Worm (Caenorhabditis elegans) whole organism, L1 larva: ENCODE measurements around the gene C04E12.2.
A peak's percentile ranks its signal among the peaks of the same experiment; 100 is the strongest.

Experiments
- C04F5.9 ChIP-seq: sonication (generic microtip); optimal IDR thresholded peaks from 2 replicates; lab custom pipeline; 2016; ENCODE audit warnings: missing genetic modification characterization, missing compliant biosample characterization
- C16A3.4 ChIP-seq: fragments of 150-350 bp; optimal IDR thresholded peaks from 2 replicates; lab custom pipeline; 2014; ENCODE audit warnings: missing biosample characterization, missing genetic modification characterization
- F16B12.6 ChIP-seq: fragments of 150-350 bp; optimal IDR thresholded peaks from 2 replicates; lab custom pipeline; 2014; ENCODE audit warnings: missing biosample characterization, missing genetic modification characterization
- Y116A8C.19 ChIP-seq: sonication (generic microtip); optimal IDR thresholded peaks from 2 replicates; lab custom pipeline; 2016; ENCODE audit warnings: missing compliant biosample characterization, missing genetic modification characterization, borderline replicate concordance
- aha-1 ChIP-seq: fragments of 150-350 bp; optimal IDR thresholded peaks from 2 replicates; lab custom pipeline; 2014; ENCODE audit warnings: missing biosample characterization, missing genetic modification characterization
- alr-1 ChIP-seq: fragments of 200-800 bp; sonication (Bioruptor generic); optimal IDR thresholded peaks from 2 replicates; lab custom pipeline; 2018; ENCODE audit warnings: borderline replicate concordance, mild to moderate bottlenecking, missing genetic modification characterization, missing compliant biosample characterization
- blmp-1 ChIP-seq: fragments of 150-350 bp; optimal IDR thresholded peaks from 2 replicates; lab custom pipeline; 2014; ENCODE audit warnings: missing biosample characterization, missing genetic modification characterization
- ceh-8 ChIP-seq: fragments of 200-800 bp; sonication (Bioruptor generic); optimal IDR thresholded peaks from 2 replicates; lab custom pipeline; 2018; ENCODE audit warnings: mild to moderate bottlenecking, missing genetic modification characterization, moderate library complexity, missing compliant biosample characterization
- ceh-82 ChIP-seq, 3 experiments: fragments of 150-350 bp in 1 of 3; sonication (generic microtip) in 2 of 3; optimal IDR thresholded peaks; 2 replicates each; lab custom pipeline; 2014 to 2017; ENCODE audit warnings: missing biosample characterization in 3 of 3, missing genetic modification characterization in 3 of 3
- ces-1 ChIP-seq: fragments of 150-350 bp; optimal IDR thresholded peaks from 2 replicates; lab custom pipeline; 2014; ENCODE audit warnings: missing biosample characterization, missing genetic modification reagents, missing genetic modification characterization
- dpl-1 ChIP-seq, 3 experiments: fragments of 150-350 bp in 2 of 3; sonication (generic microtip) in 1 of 3; optimal IDR thresholded peaks; 2 replicates each; lab custom pipeline; 2014 to 2017; ENCODE audit warnings: missing biosample characterization in 3 of 3, missing genetic modification characterization in 3 of 3, missing genetic modification reagents in 3 of 3
- dsc-1 ChIP-seq: sonication (generic microtip); optimal IDR thresholded peaks from 2 replicates; lab custom pipeline; 2016; ENCODE audit warnings: mild to moderate bottlenecking, missing genetic modification characterization, missing compliant biosample characterization
- efl-3 ChIP-seq: fragments of 200-800 bp; sonication (Bioruptor generic); optimal IDR thresholded peaks from 2 replicates; lab custom pipeline; 2018; ENCODE audit warnings: mild to moderate bottlenecking, missing genetic modification characterization, missing compliant biosample characterization
- egl-13 ChIP-seq: sonication (generic microtip); optimal IDR thresholded peaks from 2 replicates; lab custom pipeline; 2016; ENCODE audit warnings: missing genotype, missing genetic modification reagents, missing genetic modification characterization, missing compliant biosample characterization
- egl-27 ChIP-seq, 2 experiments: fragments of 150-350 bp in 1 of 2; sonication (generic microtip); optimal IDR thresholded peaks; 3 replicates each; lab custom pipeline; 2017 to 2018; ENCODE audit warnings: missing biosample characterization in 2 of 2, missing genetic modification characterization in 2 of 2, missing genetic modification reagents in 2 of 2
- elt-3 ChIP-seq, 6 experiments: fragments of 150-350 bp in 1 of 6; sonication (generic microtip); optimal IDR thresholded peaks; 2 replicates each; lab custom pipeline; 2017 to 2018; ENCODE audit warnings: missing biosample characterization in 6 of 6, missing genetic modification characterization in 6 of 6, inconsistent platforms in 1 of 6
- ets-5 ChIP-seq: fragments of 200-800 bp; sonication (Bioruptor generic); IDR thresholded peaks from 2 replicates; pipeline ENCODE4 v1.3.6; 2022; ENCODE audit warnings: missing genetic modification characterization, missing compliant biosample characterization
- fkh-4 ChIP-seq: sonication (generic microtip); optimal IDR thresholded peaks from 2 replicates; lab custom pipeline; 2016; ENCODE audit warnings: missing compliant biosample characterization, missing genetic modification characterization, borderline replicate concordance
- grh-1 ChIP-seq: fragments of 200-800 bp; sonication (Bioruptor generic); IDR thresholded peaks from 2 replicates; pipeline ENCODE4 v1.3.6; 2022; ENCODE audit warnings: missing genetic modification reagents, missing genetic modification characterization, missing compliant biosample characterization
- irx-1 ChIP-seq: sonication (generic microtip); optimal IDR thresholded peaks from 2 replicates; lab custom pipeline; 2016; ENCODE audit warnings: missing genetic modification characterization, missing compliant biosample characterization
- jun-1 ChIP-seq: fragments of 150-350 bp; optimal IDR thresholded peaks from 2 replicates; lab custom pipeline; 2014; ENCODE audit warnings: missing biosample characterization, missing genetic modification reagents, missing genetic modification characterization
- lin-13 ChIP-seq: fragments of 150-350 bp; optimal IDR thresholded peaks from 2 replicates; lab custom pipeline; 2014; ENCODE audit warnings: missing biosample characterization, missing genetic modification reagents, missing genetic modification characterization
- lin-15B ChIP-seq: fragments of 150-350 bp; sonication (generic microtip); optimal IDR thresholded peaks from 3 replicates; lab custom pipeline; 2014; ENCODE audit warnings: missing biosample characterization, missing genetic modification characterization
- lin-39 ChIP-seq: fragments of 150-350 bp; optimal IDR thresholded peaks from 2 replicates; lab custom pipeline; 2014; ENCODE audit warnings: missing biosample characterization, missing genetic modification reagents, missing genetic modification characterization
- lir-3 ChIP-seq: sonication (generic microtip); optimal IDR thresholded peaks from 2 replicates; lab custom pipeline; 2016; ENCODE audit warnings: mild to moderate bottlenecking, missing genetic modification characterization, moderate library complexity, missing compliant biosample characterization; ENCODE audit not compliant: poor library complexity
- lsy-2 ChIP-seq, 2 experiments: fragments of 150-350 bp; optimal IDR thresholded peaks; 2 replicates each; lab custom pipeline; 2014; ENCODE audit warnings: missing biosample characterization in 2 of 2, missing genetic modification characterization in 2 of 2
- mdl-1 ChIP-seq, 2 experiments: fragments of 150-350 bp; optimal IDR thresholded peaks; 2 replicates each; lab custom pipeline; 2014 to 2017; ENCODE audit warnings: missing biosample characterization in 2 of 2, missing genetic modification characterization in 2 of 2, inconsistent platforms in 1 of 2
- mef-2 ChIP-seq: fragments of 150-350 bp; optimal IDR thresholded peaks from 2 replicates; lab custom pipeline; 2014; ENCODE audit warnings: missing biosample characterization, missing genetic modification characterization
- mep-1 ChIP-seq: fragments of 150-350 bp; optimal IDR thresholded peaks from 2 replicates; lab custom pipeline; 2014; ENCODE audit warnings: missing biosample characterization, missing genetic modification characterization
- nhr-11 ChIP-seq: fragments of 150-350 bp; optimal IDR thresholded peaks from 2 replicates; lab custom pipeline; 2014; ENCODE audit warnings: missing biosample characterization, missing genetic modification characterization
- nhr-237 ChIP-seq: fragments of 150-350 bp; optimal IDR thresholded peaks from 2 replicates; lab custom pipeline; 2014; ENCODE audit warnings: missing biosample characterization, missing genetic modification characterization
- nhr-28 ChIP-seq: fragments of 150-350 bp; optimal IDR thresholded peaks from 2 replicates; lab custom pipeline; 2014; ENCODE audit warnings: missing biosample characterization, missing genetic modification characterization
- nhr-71 ChIP-seq: sonication (generic microtip); optimal IDR thresholded peaks from 2 replicates; lab custom pipeline; 2016; ENCODE audit warnings: mild to moderate bottlenecking, missing genetic modification characterization, moderate library complexity, missing compliant biosample characterization
- nhr-76 ChIP-seq: sonication (generic microtip); optimal IDR thresholded peaks from 2 replicates; lab custom pipeline; 2017; ENCODE audit warnings: missing biosample characterization, missing genetic modification characterization
- nhr-77 ChIP-seq: fragments of 150-350 bp; optimal IDR thresholded peaks from 2 replicates; lab custom pipeline; 2014; ENCODE audit warnings: missing biosample characterization, missing genetic modification characterization
- nhr-85 ChIP-seq: sonication (generic microtip); peaks from one replicate; lab custom pipeline; 2016; ENCODE audit warnings: missing genetic modification characterization, inconsistent platforms, missing compliant biosample characterization
- nhr-90 ChIP-seq: sonication (generic microtip); optimal IDR thresholded peaks from 2 replicates; lab custom pipeline; 2016; ENCODE audit warnings: mild to moderate bottlenecking, missing genetic modification characterization, missing compliant biosample characterization; ENCODE audit not compliant: poor library complexity
- pqm-1 ChIP-seq: sonication (generic microtip); optimal IDR thresholded peaks from 3 replicates; lab custom pipeline; 2017; ENCODE audit warnings: missing biosample characterization, missing genetic modification characterization
- rnt-1 ChIP-seq: sonication (generic microtip); optimal IDR thresholded peaks from 2 replicates; lab custom pipeline; 2016; ENCODE audit warnings: mild to moderate bottlenecking, missing genetic modification characterization, moderate library complexity, missing compliant biosample characterization
- skn-1 ChIP-seq: fragments of 150-350 bp; optimal IDR thresholded peaks from 2 replicates; lab custom pipeline; 2014; ENCODE audit warnings: missing biosample characterization, missing genetic modification characterization
- snpc-4 ChIP-seq: fragments of 150-350 bp; optimal IDR thresholded peaks from 2 replicates; lab custom pipeline; 2014; ENCODE audit warnings: missing biosample characterization, missing genetic modification characterization
- snu-23 ChIP-seq: sonication (generic microtip); optimal IDR thresholded peaks from 2 replicates; lab custom pipeline; 2016; ENCODE audit warnings: missing genetic modification characterization, missing compliant biosample characterization
- sox-4 ChIP-seq: sonication (generic microtip); optimal IDR thresholded peaks from 2 replicates; lab custom pipeline; 2016; ENCODE audit warnings: missing genetic modification characterization, missing compliant biosample characterization
- sup-37 ChIP-seq: fragments of 200-800 bp; sonication (Bioruptor generic); optimal IDR thresholded peaks from 2 replicates; lab custom pipeline; 2018; ENCODE audit warnings: mild to moderate bottlenecking, missing genetic modification characterization, missing compliant biosample characterization
- swsn-7 ChIP-seq: sonication (generic microtip); optimal IDR thresholded peaks from 2 replicates; lab custom pipeline; 2016; ENCODE audit warnings: missing genetic modification characterization, missing compliant biosample characterization
- tbx-2 ChIP-seq: sonication (generic microtip); optimal IDR thresholded peaks from 2 replicates; lab custom pipeline; 2016; ENCODE audit warnings: missing genetic modification characterization, missing compliant biosample characterization
- unc-30 ChIP-seq: sonication (generic microtip); optimal IDR thresholded peaks from 2 replicates; lab custom pipeline; 2017; ENCODE audit warnings: missing biosample characterization, missing genetic modification characterization
- unc-86 ChIP-seq: sonication (generic microtip); optimal IDR thresholded peaks from 2 replicates; lab custom pipeline; 2016; ENCODE audit warnings: missing genetic modification characterization, missing compliant biosample characterization
- unc-98 ChIP-seq: fragments of 200-800 bp; sonication (Bioruptor generic); IDR thresholded peaks from 2 replicates; pipeline ENCODE4 v1.3.6; 2022; ENCODE audit warnings: missing genetic modification characterization, missing compliant biosample characterization
- vab-15 ChIP-seq: sonication (generic microtip); optimal IDR thresholded peaks from 2 replicates; lab custom pipeline; 2017; ENCODE audit warnings: missing genotype, mild to moderate bottlenecking, missing genetic modification characterization, missing compliant biosample characterization
- xbp-1 ChIP-seq: sonication (generic microtip); optimal IDR thresholded peaks from 2 replicates; lab custom pipeline; 2016; ENCODE audit warnings: missing genetic modification characterization, missing compliant biosample characterization
- zag-1 ChIP-seq: fragments of 150-350 bp; optimal IDR thresholded peaks from 2 replicates; lab custom pipeline; 2014; ENCODE audit warnings: missing biosample characterization, missing genetic modification characterization
- zip-4 ChIP-seq: fragments of 200-800 bp; sonication (Bioruptor generic); optimal IDR thresholded peaks from 2 replicates; lab custom pipeline; 2018; ENCODE audit warnings: mild to moderate bottlenecking, missing genetic modification characterization, moderate library complexity, missing compliant biosample characterization
- ztf-4 ChIP-seq: fragments of 150-350 bp; optimal IDR thresholded peaks from 2 replicates; lab custom pipeline; 2014; ENCODE audit warnings: missing biosample characterization, missing genetic modification characterization

Gene C04E12.2

DNA sequence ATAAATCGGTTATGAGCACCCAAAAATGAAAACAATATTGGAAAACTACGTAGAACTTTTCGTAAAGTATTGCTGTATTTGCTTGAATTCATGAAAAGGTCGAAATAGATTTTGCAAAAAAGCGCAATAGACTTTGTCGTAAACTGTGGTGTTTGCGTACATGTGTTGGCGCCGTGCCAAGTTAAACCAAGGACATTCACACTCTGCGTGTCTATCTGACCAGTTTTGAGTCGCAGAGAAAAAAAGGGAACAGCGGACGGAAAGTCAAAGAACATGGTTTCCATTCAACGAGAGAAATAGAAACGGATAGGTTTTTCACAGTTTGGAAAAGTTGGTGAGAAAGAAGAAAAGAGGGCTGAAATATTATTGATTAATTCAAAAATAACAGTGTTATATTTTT, 23.1 kb downstream of the C04E12.2 start:
- TF ChIP-seq lin-15B (tag; lab: Kevin White, UChicago) (no peak), ces-1 (GFP tag; lab: Kevin White, UChicago) (no peak), nhr-237 (peak; percentile 67), ceh-82 (tag; optimal IDR thresholded peaks at IDR 0.05; lab: Kevin White, UChicago) (peak; percentile 27 to 63 (median 28)), nhr-90 (tag; lab: Kevin White, UChicago) (peak; percentile 81), lir-3 (tag; lab: Kevin White, UChicago) (peak; percentile 19), ztf-4 (tag; lab: Kevin White, UChicago) (peak; percentile 30), fkh-4 (no peak), jun-1 (tag; lab: Kevin White, UChicago) (peak; percentile 66), lin-39 (tag; lab: Kevin White, UChicago) (no peak), unc-86 (peak; percentile 16), unc-30 (tag; lab: Kevin White, UChicago) (no peak), elt-3 (tag; optimal IDR thresholded peaks at IDR 0.05; lab: Kevin White, UChicago) (peak in 3 of 6 experiments; percentile 5 to 87 (median 84)), alr-1 (tag; lab: Kevin White, UChicago) (no peak), C04F5.9 (tag; lab: Kevin White, UChicago) (no peak), swsn-7 (tag; lab: Kevin White, UChicago) (peak; percentile 68), nhr-28 (no peak), grh-1 (GFP tag; lab: Robert Waterston, UW) (peak; percentile 95), egl-13 (tag; lab: Kevin White, UChicago) (no peak), lin-13 (GFP tag; lab: Kevin White, UChicago) (peak; percentile 73), pqm-1 (tag; lab: Kevin White, UChicago) (no peak), sox-4 (tag; lab: Kevin White, UChicago) (no peak), dsc-1 (tag; lab: Kevin White, UChicago) (peak; percentile 17), rnt-1 (tag; lab: Kevin White, UChicago) (peak; percentile 85), vab-15 (tag; lab: Kevin White, UChicago) (no peak), F16B12.6 (peak; percentile 85), dpl-1 (GFP tag; optimal IDR thresholded peaks at IDR 0.05; lab: Kevin White, UChicago) (peak; percentile 60 to 81 (median 76)), lsy-2 (tag; optimal IDR thresholded peaks at IDR 0.05; lab: Kevin White, UChicago) (peak; percentile 68 to 88), irx-1 (tag; lab: Kevin White, UChicago) (peak; percentile 55), sup-37 (GFP tag; lab: Kevin White, UChicago) (no peak), C16A3.4 (peak; percentile 78), mdl-1 (tag; optimal IDR thresholded peaks at IDR 0.05; lab: Kevin White, UChicago) (peak in 1 of 2 experiments; percentile 81), xbp-1 (tag; lab: Kevin White, UChicago) (peak; percentile 50), nhr-71 (tag; lab: Kevin White, UChicago) (peak; percentile 91), egl-27 (tag; optimal IDR thresholded peaks at IDR 0.05; lab: Kevin White, UChicago) (no peak), efl-3 (GFP tag; lab: Kevin White, UChicago) (no peak), skn-1 (tag; lab: Kevin White, UChicago) (peak; percentile 73), nhr-76 (tag; lab: Kevin White, UChicago) (no peak), nhr-85 (tag; lab: Kevin White, UChicago) (peak; percentile 99), aha-1 (no peak), mep-1 (tag; lab: Kevin White, UChicago) (peak; percentile 91), zip-4 (GFP tag; lab: Kevin White, UChicago) (no peak), nhr-77 (tag; lab: Kevin White, UChicago) (peak; percentile 73), tbx-2 (tag; lab: Kevin White, UChicago) (peak; percentile 82), ceh-8 (no peak), ets-5 (GFP tag; lab: Robert Waterston, UW) (no peak), mef-2 (tag; lab: Kevin White, UChicago) (no peak), nhr-11 (tag; lab: Kevin White, UChicago) (no peak), Y116A8C.19 (tag; lab: Kevin White, UChicago) (no peak), snpc-4 (tag; lab: Kevin White, UChicago) (peak; percentile 43), blmp-1 (tag; lab: Kevin White, UChicago) (peak; percentile 90), zag-1 (tag; lab: Kevin White, UChicago) (no peak), snu-23 (GFP tag; lab: Kevin White, UChicago) (peak; percentile 89), unc-98 (no peak)
